Worm (Caenorhabditis elegans) whole organism, L3 larva: ENCODE data around the gene nhr-38.

Experiments
- aly-2 ChIP-seq: fragments of 150-350 bp; optimal IDR thresholded peaks from 2 replicates; lab custom pipeline; 2014; ENCODE audit warnings: missing biosample characterization, missing genetic modification characterization
- egl-27 ChIP-seq: sonication (generic microtip); optimal IDR thresholded peaks from 4 replicates; lab custom pipeline; 2017; ENCODE audit warnings: missing biosample characterization, missing genetic modification reagents, missing genetic modification characterization
- elt-1 ChIP-seq: fragments of 150-350 bp; optimal IDR thresholded peaks from 2 replicates; lab custom pipeline; 2014; ENCODE audit warnings: missing biosample characterization, missing genetic modification characterization
- fkh-10 ChIP-seq: sonication (generic microtip); optimal IDR thresholded peaks from 2 replicates; lab custom pipeline; 2017; ENCODE audit warnings: missing biosample characterization, missing genetic modification reagents, missing genetic modification characterization
- jun-1 ChIP-seq: fragments of 150-350 bp; optimal IDR thresholded peaks from 2 replicates; lab custom pipeline; 2014; ENCODE audit warnings: missing biosample characterization, missing genetic modification reagents, missing genetic modification characterization
- lin-39 ChIP-seq: fragments of 150-350 bp; optimal IDR thresholded peaks from 2 replicates; lab custom pipeline; 2018; ENCODE audit warnings: missing biosample characterization, missing genetic modification reagents, missing genetic modification characterization
- lsy-12 ChIP-seq: sonication (generic microtip); optimal IDR thresholded peaks from 2 replicates; lab custom pipeline; 2016; ENCODE audit warnings: mild to moderate bottlenecking, missing genetic modification characterization, missing compliant biosample characterization
- nfya-1 ChIP-seq: sonication (generic microtip); optimal IDR thresholded peaks from 2 replicates; lab custom pipeline; 2017; ENCODE audit warnings: missing genetic modification characterization, mild to moderate bottlenecking, missing compliant biosample characterization, antibody characterized with exemption, moderate library complexity; ENCODE audit not compliant: insufficient read depth
- nhr-11 ChIP-seq: fragments of 150-350 bp; optimal IDR thresholded peaks from 2 replicates; lab custom pipeline; 2014; ENCODE audit warnings: missing biosample characterization, missing genetic modification characterization
- nhr-237 ChIP-seq: fragments of 150-350 bp; optimal IDR thresholded peaks from 2 replicates; lab custom pipeline; 2014; ENCODE audit warnings: missing biosample characterization, missing genetic modification characterization
- nhr-77 ChIP-seq: fragments of 150-350 bp; optimal IDR thresholded peaks from 2 replicates; lab custom pipeline; 2014; ENCODE audit warnings: missing biosample characterization, missing genetic modification characterization
- pqm-1 ChIP-seq: fragments of 150-350 bp; optimal IDR thresholded peaks from 2 replicates; lab custom pipeline; 2017; ENCODE audit warnings: missing biosample characterization, missing genetic modification characterization, inconsistent platforms
- ztf-11 ChIP-seq: fragments of 150-350 bp; optimal IDR thresholded peaks from 2 replicates; lab custom pipeline; 2014; ENCODE audit warnings: missing biosample characterization, missing genetic modification characterization
- ztf-4 ChIP-seq: fragments of 150-350 bp; optimal IDR thresholded peaks from 2 replicates; lab custom pipeline; 2014; ENCODE audit warnings: missing biosample characterization, missing genetic modification characterization

DNA sequence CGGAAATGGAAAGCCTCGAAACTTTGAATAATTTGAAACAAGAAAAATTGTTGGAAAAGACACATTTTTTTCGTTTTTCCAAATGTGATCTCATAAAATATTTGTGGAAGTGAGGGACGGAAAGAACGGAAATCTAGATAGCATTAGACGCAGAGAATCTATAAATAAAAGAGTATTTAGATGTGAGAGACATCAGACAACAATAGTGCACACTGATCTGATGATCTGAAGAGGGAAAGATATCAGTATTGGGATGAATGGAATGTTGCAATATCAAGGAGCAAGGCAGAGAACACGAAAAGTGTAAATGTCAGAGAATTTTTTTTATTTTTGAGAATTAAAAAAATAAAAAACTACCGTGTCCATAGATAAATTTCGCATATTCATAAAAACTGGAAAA is 24.9 kb downstream of the nhr-38 start:
- TF ChIP-seq ztf-11 (no peak), nhr-77 (tag; lab: Kevin White, UChicago) (no peak), aly-2 (no peak), ztf-4 (tag; lab: Kevin White, UChicago) (no peak), lin-39 (tag; lab: Kevin White, UChicago) (no peak), nhr-237 (tag; lab: Kevin White, UChicago) (no peak), lsy-12 (no peak), nhr-11 (tag; lab: Kevin White, UChicago) (no peak), nfya-1 (tag; lab: Kevin White, UChicago) (no peak), fkh-10 (GFP tag; lab: Kevin White, UChicago) (no peak), egl-27 (tag; lab: Kevin White, UChicago) (no peak), pqm-1 (tag; lab: Kevin White, UChicago) (peak; percentile 16), jun-1 (tag; lab: Kevin White, UChicago) (no peak), elt-1 (tag; lab: Kevin White, UChicago) (no peak)
